Worm (Caenorhabditis elegans) whole organism, L1 larva: Measurements from ENCODE around the gene lron-12.

Source experiments
- C04F5.9 ChIP-seq: sonication (generic microtip); optimal IDR thresholded peaks from 2 replicates; lab custom pipeline; 2016; ENCODE audit warnings: missing genetic modification characterization, missing compliant biosample characterization
- aha-1 ChIP-seq: fragments of 150-350 bp; optimal IDR thresholded peaks from 2 replicates; lab custom pipeline; 2014; ENCODE audit warnings: missing biosample characterization, missing genetic modification characterization
- blmp-1 ChIP-seq: fragments of 150-350 bp; optimal IDR thresholded peaks from 2 replicates; lab custom pipeline; 2014; ENCODE audit warnings: missing biosample characterization, missing genetic modification characterization
- ceh-63 ChIP-seq: fragments of 200-800 bp; sonication (Bioruptor generic); optimal IDR thresholded peaks from 2 replicates; lab custom pipeline; 2018; ENCODE audit warnings: mild to moderate bottlenecking, missing genetic modification characterization, missing compliant biosample characterization
- dpl-1 ChIP-seq, 3 experiments: fragments of 150-350 bp in 2 of 3; sonication (generic microtip) in 1 of 3; optimal IDR thresholded peaks; 2 replicates each; lab custom pipeline; 2014 to 2017; ENCODE audit warnings: missing biosample characterization in 3 of 3, missing genetic modification characterization in 3 of 3, missing genetic modification reagents in 3 of 3
- efl-3 ChIP-seq: fragments of 200-800 bp; sonication (Bioruptor generic); optimal IDR thresholded peaks from 2 replicates; lab custom pipeline; 2018; ENCODE audit warnings: mild to moderate bottlenecking, missing genetic modification characterization, missing compliant biosample characterization
- egl-13 ChIP-seq: sonication (generic microtip); optimal IDR thresholded peaks from 2 replicates; lab custom pipeline; 2016; ENCODE audit warnings: missing genotype, missing genetic modification reagents, missing genetic modification characterization, missing compliant biosample characterization
- hlh-4 ChIP-seq: sonication (generic microtip); optimal IDR thresholded peaks from 2 replicates; lab custom pipeline; 2016; ENCODE audit warnings: mild to moderate bottlenecking, missing genetic modification characterization, missing compliant biosample characterization
- lin-14 ChIP-seq: fragments of 200-800 bp; sonication (Bioruptor generic); optimal IDR thresholded peaks from 2 replicates; lab custom pipeline; 2018; ENCODE audit warnings: mild to moderate bottlenecking, missing genetic modification characterization, moderate library complexity, missing compliant biosample characterization
- lsy-2 ChIP-seq, 2 experiments: fragments of 150-350 bp; optimal IDR thresholded peaks; 2 replicates each; lab custom pipeline; 2014; ENCODE audit warnings: missing biosample characterization in 2 of 2, missing genetic modification characterization in 2 of 2
- mep-1 ChIP-seq: fragments of 150-350 bp; optimal IDR thresholded peaks from 2 replicates; lab custom pipeline; 2014; ENCODE audit warnings: missing biosample characterization, missing genetic modification characterization
- nhr-11 ChIP-seq: fragments of 150-350 bp; optimal IDR thresholded peaks from 2 replicates; lab custom pipeline; 2014; ENCODE audit warnings: missing biosample characterization, missing genetic modification characterization
- nhr-12 ChIP-seq: sonication (generic microtip); optimal IDR thresholded peaks from 2 replicates; lab custom pipeline; 2017; ENCODE audit warnings: missing biosample characterization, missing genetic modification characterization
- nhr-20 ChIP-seq: sonication (generic microtip); optimal IDR thresholded peaks from 2 replicates; lab custom pipeline; 2016; ENCODE audit warnings: mild to moderate bottlenecking, missing genetic modification characterization, missing compliant biosample characterization
- nhr-76 ChIP-seq: sonication (generic microtip); optimal IDR thresholded peaks from 2 replicates; lab custom pipeline; 2017; ENCODE audit warnings: missing biosample characterization, missing genetic modification characterization
- nhr-84 ChIP-seq: sonication (generic microtip); optimal IDR thresholded peaks from 2 replicates; lab custom pipeline; 2017; ENCODE audit warnings: missing biosample characterization, missing genetic modification characterization
- nhr-85 ChIP-seq: sonication (generic microtip); peaks from one replicate; lab custom pipeline; 2016; ENCODE audit warnings: missing genetic modification characterization, inconsistent platforms, missing compliant biosample characterization
- nhr-90 ChIP-seq: sonication (generic microtip); optimal IDR thresholded peaks from 2 replicates; lab custom pipeline; 2016; ENCODE audit warnings: mild to moderate bottlenecking, missing genetic modification characterization, missing compliant biosample characterization; ENCODE audit not compliant: poor library complexity
- pqm-1 ChIP-seq: sonication (generic microtip); optimal IDR thresholded peaks from 3 replicates; lab custom pipeline; 2017; ENCODE audit warnings: missing biosample characterization, missing genetic modification characterization
- snu-23 ChIP-seq: sonication (generic microtip); optimal IDR thresholded peaks from 2 replicates; lab custom pipeline; 2016; ENCODE audit warnings: missing genetic modification characterization, missing compliant biosample characterization
- tlp-1 ChIP-seq: fragments of 150-350 bp; optimal IDR thresholded peaks from 2 replicates; lab custom pipeline; 2014; ENCODE audit warnings: missing biosample characterization, missing genetic modification characterization
- unc-86 ChIP-seq: sonication (generic microtip); optimal IDR thresholded peaks from 2 replicates; lab custom pipeline; 2016; ENCODE audit warnings: missing genetic modification characterization, missing compliant biosample characterization
- xbp-1 ChIP-seq: sonication (generic microtip); optimal IDR thresholded peaks from 2 replicates; lab custom pipeline; 2016; ENCODE audit warnings: missing genetic modification characterization, missing compliant biosample characterization
- zip-4 ChIP-seq: fragments of 200-800 bp; sonication (Bioruptor generic); optimal IDR thresholded peaks from 2 replicates; lab custom pipeline; 2018; ENCODE audit warnings: mild to moderate bottlenecking, missing genetic modification characterization, moderate library complexity, missing compliant biosample characterization
- ztf-11 ChIP-seq, 2 experiments: sonication (generic microtip); optimal IDR thresholded peaks; 2 replicates each; lab custom pipeline; 2016 to 2017; ENCODE audit warnings: missing genetic modification characterization in 2 of 2, missing biosample characterization in 1 of 2, missing compliant biosample characterization in 1 of 2
- ztf-4 ChIP-seq: fragments of 150-350 bp; optimal IDR thresholded peaks from 2 replicates; lab custom pipeline; 2014; ENCODE audit warnings: missing biosample characterization, missing genetic modification characterization

Gene lron-12

DNA sequence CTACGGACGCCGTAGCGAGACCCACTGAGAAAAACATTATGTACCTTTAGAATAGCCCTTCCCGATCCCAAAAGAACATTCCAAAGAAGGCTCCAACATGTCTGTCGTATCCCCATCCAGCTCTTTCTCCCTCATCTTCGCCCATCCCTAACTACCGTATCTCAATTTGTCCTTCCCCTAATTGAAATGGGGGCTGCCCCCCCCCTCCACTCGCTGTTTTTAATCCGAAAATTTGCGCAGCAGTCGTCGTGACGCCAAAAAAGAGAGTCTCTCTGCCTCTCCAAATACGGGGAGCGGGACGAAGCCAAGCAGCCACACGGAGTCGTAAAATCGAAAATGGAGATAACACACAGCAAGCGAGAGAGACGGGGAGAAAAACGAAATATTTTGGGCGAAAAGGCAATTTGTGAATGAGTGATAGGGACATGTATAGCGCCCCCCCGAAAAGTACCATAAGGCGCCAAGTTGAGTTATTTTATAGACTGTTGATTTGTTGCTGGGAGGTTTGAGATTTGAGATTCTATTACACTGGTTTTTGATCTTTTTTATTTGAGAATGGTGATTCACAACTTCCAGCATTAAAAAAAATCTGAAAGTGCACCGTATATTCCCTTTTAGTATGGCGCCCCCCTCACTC, 36.2 kb downstream of the lron-12 start:
- peak; percentile 62 for TF ChIP-seq nhr-85 (tag; lab: Kevin White, UChicago)
- TF ChIP-seq snu-23, result no peak
- peak; percentile 30 for TF ChIP-seq lin-14 (GFP tag; lab: Kevin White, UChicago)
- no peak for TF ChIP-seq egl-13 (tag; lab: Kevin White, UChicago)
- no peak for TF ChIP-seq tlp-1 (tag; lab: Kevin White, UChicago)
- no peak for TF ChIP-seq nhr-11 (tag; lab: Kevin White, UChicago)
- no peak for TF ChIP-seq nhr-76 (tag; lab: Kevin White, UChicago)
- no peak for TF ChIP-seq pqm-1 (tag; lab: Kevin White, UChicago)
- no peak for TF ChIP-seq hlh-4
- no peak for TF ChIP-seq nhr-20 (tag; lab: Kevin White, UChicago)
- TF ChIP-seq ztf-11 (tag; optimal IDR thresholded peaks at IDR 0.05; lab: Kevin White, UChicago), result no peak
- TF ChIP-seq lsy-2 (tag; optimal IDR thresholded peaks at IDR 0.05; lab: Kevin White, UChicago), result peak in 1 of 2 experiments; percentile 11
- TF ChIP-seq dpl-1 (GFP tag; optimal IDR thresholded peaks at IDR 0.05; lab: Kevin White, UChicago), result no peak
- no peak for TF ChIP-seq zip-4 (GFP tag; lab: Kevin White, UChicago)
- peak; percentile 88 for TF ChIP-seq ceh-63 (GFP tag; lab: Kevin White, UChicago)
- TF ChIP-seq xbp-1, result no peak
- TF ChIP-seq blmp-1 (tag; lab: Kevin White, UChicago), result peak; percentile 19
- TF ChIP-seq nhr-84, result no peak
- TF ChIP-seq C04F5.9 (tag; lab: Kevin White, UChicago), result no peak
- no peak for TF ChIP-seq aha-1 (tag; lab: Kevin White, UChicago)
- TF ChIP-seq efl-3 (GFP tag; lab: Kevin White, UChicago), result no peak

ce11 chrIII:12077456-12077855, 40.8 kb downstream of the lron-12 start, which contains the start of gene php-3:
Gene php-3, minus strand, starts transcription at chrIII:12077556.
- no peak for TF ChIP-seq ztf-4 (tag; lab: Kevin White, UChicago)

- no peak for TF ChIP-seq nhr-90 (tag; lab: Kevin White, UChicago)
- no peak for TF ChIP-seq mep-1 (tag; lab: Kevin White, UChicago)
- TF ChIP-seq hlh-4, result no peak
- TF ChIP-seq unc-86, result no peak
- TF ChIP-seq nhr-12 (tag; lab: Kevin White, UChicago), result no peak
- no peak for TF ChIP-seq ceh-63 (GFP tag; lab: Kevin White, UChicago)
- TF ChIP-seq nhr-11 (tag; lab: Kevin White, UChicago), result no peak
- no peak for TF ChIP-seq dpl-1 (GFP tag; optimal IDR thresholded peaks at IDR 0.05; lab: Kevin White, UChicago)
Measured at ce11 chrIII:12067736-12068135, 50.5 kb downstream of the lron-12 start.
